Fruit fly (Drosophila melanogaster): ENCODE results near the gene CG5087.

The CG5087 gene

DNA sequence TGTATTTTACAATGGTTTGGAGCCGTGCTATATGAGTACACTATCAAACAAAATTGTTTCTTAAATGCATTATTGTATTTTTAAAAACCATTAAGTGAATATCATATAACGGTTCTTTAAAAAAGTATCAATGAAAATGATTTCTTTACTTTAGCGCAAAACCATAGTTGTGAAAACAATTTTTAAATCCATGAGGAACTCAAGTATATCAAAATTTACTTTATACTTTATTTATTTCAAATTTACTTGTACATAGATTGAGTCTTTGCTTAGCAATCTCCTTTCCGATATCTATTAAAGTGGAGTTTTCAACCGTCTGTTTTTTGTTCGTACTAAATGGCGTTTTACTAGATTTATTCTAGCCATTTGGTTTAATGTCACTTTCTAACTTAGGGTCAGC, 49.1 kb downstream of the CG5087 start, which contains the start of gene Argk2:
Gene Argk2 (plus strand): TSS at position 378 of the 400 bp plus-strand sequence.
- TF ChIP-seq Myc (optimal IDR thresholded peaks at IDR 0.05) (peak; percentile 82), HLH106 (tag; optimal IDR thresholded peaks at IDR 0.05) (peak; percentile 28), Abd-B (GFP tag; optimal IDR thresholded peaks at IDR 0.05) (no peak), CG9705 (GFP tag; optimal IDR thresholded peaks at IDR 0.05) (no peak), woc (GFP tag; optimal IDR thresholded peaks at IDR 0.05) (no peak), Dif (GFP tag; optimal IDR thresholded peaks at IDR 0.05; ENCODE audit: partially characterized antibody) (no peak)

- TF ChIP-seq Abd-B (GFP tag; optimal IDR thresholded peaks at IDR 0.05) (no peak), Mio (GFP tag; optimal IDR thresholded peaks at IDR 0.05) (no peak), Jra (GFP tag; optimal IDR thresholded peaks at IDR 0.05) (no peak), GATAd (GFP tag; optimal IDR thresholded peaks at IDR 0.05) (no peak), Dif (GFP tag; optimal IDR thresholded peaks at IDR 0.05; ENCODE audit: partially characterized antibody) (no peak), Myc (optimal IDR thresholded peaks at IDR 0.05) (no peak), Sp1 (GFP tag; optimal IDR thresholded peaks at IDR 0.05) (no peak), Hr78 (GFP tag; optimal IDR thresholded peaks at IDR 0.05) (no peak), rgr (GFP tag; optimal IDR thresholded peaks at IDR 0.05) (no peak)
Observed at dm6 chr3L:9050447-9051069, 52.6 kb downstream of the CG5087 start.

dm6 chr3L:9051830-9052259, 53.9 kb downstream of the CG5087 start:
- no peak for TF ChIP-seq sv (GFP tag; optimal IDR thresholded peaks at IDR 0.05)
- no peak for TF ChIP-seq fru (GFP tag; optimal IDR thresholded peaks at IDR 0.05)
- no peak for TF ChIP-seq tai (GFP tag; optimal IDR thresholded peaks at IDR 0.05)
- no peak for TF ChIP-seq lola (GFP tag; optimal IDR thresholded peaks at IDR 0.05)
- no peak for TF ChIP-seq dsf (GFP tag; optimal IDR thresholded peaks at IDR 0.05; ENCODE audit: borderline replicate concordance)
- no peak for TF ChIP-seq dl (GFP tag; optimal IDR thresholded peaks at IDR 0.05; ENCODE audit: insufficient read depth in 1 of 2, partially characterized antibody in 2 of 2)
- TF ChIP-seq h (GFP tag; optimal IDR thresholded peaks at IDR 0.05), result no peak
- TF ChIP-seq rgr (GFP tag; optimal IDR thresholded peaks at IDR 0.05), result no peak
- no peak for TF ChIP-seq usp (GFP tag; optimal IDR thresholded peaks at IDR 0.05)
- TF ChIP-seq ey (GFP tag; optimal IDR thresholded peaks at IDR 0.05), result no peak
- TF ChIP-seq N (GFP tag; optimal IDR thresholded peaks at IDR 0.05), result no peak
- TF ChIP-seq Vsx2 (GFP tag; optimal IDR thresholded peaks at IDR 0.05; ENCODE audit: partially characterized antibody), result no peak
- no peak for TF ChIP-seq Rel (GFP tag; optimal IDR thresholded peaks at IDR 0.05)
- no peak for TF ChIP-seq Rel (tag; optimal IDR thresholded peaks at IDR 0.05)
- no peak for TF ChIP-seq OdsH (GFP tag; optimal IDR thresholded peaks at IDR 0.05)
- no peak for TF ChIP-seq Dif (GFP tag; optimal IDR thresholded peaks at IDR 0.05; ENCODE audit: partially characterized antibody)
- TF ChIP-seq HLH106 (tag; optimal IDR thresholded peaks at IDR 0.05), result no peak
- TF ChIP-seq CrebA (GFP tag; optimal IDR thresholded peaks at IDR 0.05; ENCODE audit: borderline replicate concordance), result no peak
- no peak for TF ChIP-seq brk (GFP tag; optimal IDR thresholded peaks at IDR 0.05)

Measured in whole organism, wandering third instar larva.